Worm (Caenorhabditis elegans) whole organism, mixed stage, embryonic: ENCODE data around the gene C08B6.14.

ENCODE experiments used
- lin-13 ChIP-seq: fragments of 150-350 bp; optimal IDR thresholded peaks from 2 replicates; lab custom pipeline; 2014; ENCODE audit warnings: missing biosample characterization, missing genetic modification characterization
- snpc-4 ChIP-seq: fragments of 150-350 bp; optimal IDR thresholded peaks from 2 replicates; lab custom pipeline; 2014; ENCODE audit warnings: missing biosample characterization, missing genetic modification characterization

DNA sequence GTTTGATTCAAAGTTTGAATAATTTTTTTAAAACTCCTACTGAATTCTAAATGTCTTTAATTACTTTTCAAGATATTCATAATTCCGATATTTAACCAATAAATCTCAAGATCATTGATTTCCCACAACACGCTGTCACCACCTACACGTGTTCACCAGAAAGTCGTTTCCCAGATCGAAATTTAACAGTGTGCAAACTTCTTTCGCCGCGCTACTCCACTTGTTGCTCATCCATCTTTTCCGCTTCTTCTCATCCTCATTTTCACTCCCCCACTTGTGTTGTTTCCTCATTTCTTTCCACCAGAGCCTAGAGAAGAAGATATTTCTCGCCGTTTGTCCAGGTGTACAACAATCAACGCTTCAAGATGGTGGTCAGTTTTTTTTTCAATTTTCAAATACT lies 43.8 kb upstream of the C08B6.14 start, which contains the start of gene C51E3.9:
- TF ChIP-seq lin-13 (no peak), snpc-4 (no peak)
